Worm (Caenorhabditis elegans) whole organism, L3 larva: ENCODE results near the gene ZK856.4.

Experiments used
- R02D3.7 ChIP-seq: fragments of 150-350 bp; optimal IDR thresholded peaks from 2 replicates; lab custom pipeline; 2014; ENCODE audit warnings: missing biosample characterization, missing genetic modification characterization
- aly-2 ChIP-seq: fragments of 150-350 bp; optimal IDR thresholded peaks from 2 replicates; lab custom pipeline; 2014; ENCODE audit warnings: missing biosample characterization, missing genetic modification characterization
- ama-1 ChIP-seq: fragments of 150-350 bp; optimal IDR thresholded peaks from 2 replicates; lab custom pipeline; 2018
- ceh-82 ChIP-seq: fragments of 150-350 bp; optimal IDR thresholded peaks from 2 replicates; lab custom pipeline; 2014; ENCODE audit warnings: missing biosample characterization, missing genetic modification characterization
- daf-12 ChIP-seq: fragments of 150-350 bp; optimal IDR thresholded peaks from 2 replicates; lab custom pipeline; 2014; ENCODE audit warnings: missing biosample characterization, missing genetic modification reagents, missing genetic modification characterization
- egl-27 ChIP-seq: sonication (generic microtip); optimal IDR thresholded peaks from 4 replicates; lab custom pipeline; 2017; ENCODE audit warnings: missing biosample characterization, missing genetic modification reagents, missing genetic modification characterization
- egl-5 ChIP-seq: fragments of 150-350 bp; optimal IDR thresholded peaks from 2 replicates; lab custom pipeline; 2017; ENCODE audit warnings: missing biosample characterization, missing genetic modification reagents, missing genetic modification characterization, inconsistent platforms
- elt-2 ChIP-seq: sonication (generic microtip); optimal IDR thresholded peaks from 2 replicates; lab custom pipeline; 2016; ENCODE audit warnings: missing genetic modification reagents, mild to moderate bottlenecking, missing genetic modification characterization, missing compliant biosample characterization
- elt-3 ChIP-seq, 3 experiments: fragments of 150-350 bp in 1 of 3; sonication (generic microtip) in 2 of 3; optimal IDR thresholded peaks; 2 replicates in 2 of 3; 4 replicates in 1 of 3; lab custom pipeline; 2014 to 2017; ENCODE audit warnings: missing biosample characterization in 3 of 3, missing genetic modification characterization in 3 of 3
- eor-1 ChIP-seq, 2 experiments: fragments of 150-350 bp; optimal IDR thresholded peaks; 2 replicates each; lab custom pipeline; 2014 to 2018; ENCODE audit warnings: missing biosample characterization in 2 of 2, missing genetic modification characterization in 2 of 2
- fos-1 ChIP-seq: fragments of 150-350 bp; optimal IDR thresholded peaks from 2 replicates; lab custom pipeline; 2014; ENCODE audit warnings: missing biosample characterization, missing genetic modification characterization
- jun-1 ChIP-seq: fragments of 150-350 bp; optimal IDR thresholded peaks from 2 replicates; lab custom pipeline; 2014; ENCODE audit warnings: missing biosample characterization, missing genetic modification reagents, missing genetic modification characterization
- lin-15B ChIP-seq: fragments of 150-350 bp; optimal IDR thresholded peaks from 2 replicates; lab custom pipeline; 2014; ENCODE audit warnings: missing biosample characterization, missing genetic modification characterization
- lin-39 ChIP-seq: fragments of 150-350 bp; optimal IDR thresholded peaks from 2 replicates; lab custom pipeline; 2018; ENCODE audit warnings: missing biosample characterization, missing genetic modification reagents, missing genetic modification characterization
- mdl-1 ChIP-seq: fragments of 150-350 bp; optimal IDR thresholded peaks from 2 replicates; lab custom pipeline; 2014; ENCODE audit warnings: missing biosample characterization, missing genetic modification characterization
- nfya-1 ChIP-seq: sonication (generic microtip); optimal IDR thresholded peaks from 2 replicates; lab custom pipeline; 2017; ENCODE audit warnings: missing genetic modification characterization, mild to moderate bottlenecking, missing compliant biosample characterization, antibody characterized with exemption, moderate library complexity; ENCODE audit not compliant: insufficient read depth
- nhr-11 ChIP-seq: fragments of 150-350 bp; optimal IDR thresholded peaks from 2 replicates; lab custom pipeline; 2014; ENCODE audit warnings: missing biosample characterization, missing genetic modification characterization
- nhr-23 ChIP-seq: fragments of 150-350 bp; optimal IDR thresholded peaks from 2 replicates; lab custom pipeline; 2014; ENCODE audit warnings: missing biosample characterization, missing genetic modification reagents, missing genetic modification characterization
- nhr-28 ChIP-seq: fragments of 150-350 bp; optimal IDR thresholded peaks from 2 replicates; lab custom pipeline; 2014; ENCODE audit warnings: missing biosample characterization, missing genetic modification characterization
- nhr-76 ChIP-seq: fragments of 150-350 bp; sonication (generic microtip); optimal IDR thresholded peaks from 5 replicates; lab custom pipeline; 2014; ENCODE audit warnings: missing biosample characterization, missing genetic modification characterization
- pha-4 ChIP-seq: fragments of 150-350 bp; optimal IDR thresholded peaks from 2 replicates; lab custom pipeline; 2014; ENCODE audit warnings: missing biosample characterization, missing genetic modification reagents, missing genetic modification characterization
- pqm-1 ChIP-seq: fragments of 150-350 bp; optimal IDR thresholded peaks from 2 replicates; lab custom pipeline; 2017; ENCODE audit warnings: missing biosample characterization, missing genetic modification characterization, inconsistent platforms
- sea-2 ChIP-seq: fragments of 150-350 bp; sonication (generic microtip); optimal IDR thresholded peaks from 4 replicates; lab custom pipeline; 2014; ENCODE audit warnings: missing biosample characterization, missing genetic modification reagents, missing genetic modification characterization
- skn-1 ChIP-seq: fragments of 150-350 bp; optimal IDR thresholded peaks from 2 replicates; lab custom pipeline; 2014; ENCODE audit warnings: missing biosample characterization, missing genetic modification characterization
- snpc-4 ChIP-seq: fragments of 150-350 bp; optimal IDR thresholded peaks from 2 replicates; lab custom pipeline; 2014; ENCODE audit warnings: missing biosample characterization, missing genetic modification characterization
- tbx-2 ChIP-seq: sonication (generic microtip); optimal IDR thresholded peaks from 2 replicates; lab custom pipeline; 2016; ENCODE audit warnings: mild to moderate bottlenecking, missing genetic modification characterization, missing compliant biosample characterization
- zag-1 ChIP-seq: fragments of 150-350 bp; optimal IDR thresholded peaks from 2 replicates; lab custom pipeline; 2014; ENCODE audit warnings: missing biosample characterization, missing genetic modification characterization
- ztf-11 ChIP-seq: fragments of 150-350 bp; optimal IDR thresholded peaks from 2 replicates; lab custom pipeline; 2014; ENCODE audit warnings: missing biosample characterization, missing genetic modification characterization
- ztf-4 ChIP-seq: fragments of 150-350 bp; optimal IDR thresholded peaks from 2 replicates; lab custom pipeline; 2014; ENCODE audit warnings: missing biosample characterization, missing genetic modification characterization

ZK856.4 gene

DNA sequence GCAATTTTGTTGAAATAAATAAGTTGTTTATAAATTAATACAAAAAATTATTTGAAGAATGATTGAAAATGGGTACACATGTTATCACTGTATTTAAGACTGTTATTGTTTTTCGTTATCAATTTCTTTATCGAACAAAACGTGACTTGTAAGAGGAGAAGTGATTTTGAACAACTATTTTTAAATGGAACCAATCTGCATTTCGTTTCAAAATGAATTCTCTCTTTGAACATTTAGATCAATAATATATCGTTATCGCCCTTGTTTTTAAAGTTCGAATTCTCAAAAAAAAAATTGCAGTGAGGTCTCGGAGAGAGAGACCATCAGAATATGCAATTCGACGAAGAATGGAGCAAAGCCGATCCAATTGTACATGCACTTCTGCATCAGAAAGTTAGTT lies 3.8 kb upstream of the ZK856.4 start, which contains the start of gene cul-5:
cul-5 (plus strand) TSS at position 301 of the 400 bp plus-strand sequence.
- peak; percentile 29 for TF ChIP-seq pha-4 (tag; lab: Kevin White, UChicago)
- no peak for TF ChIP-seq nhr-11 (tag; lab: Kevin White, UChicago)
- no peak for TF ChIP-seq zag-1 (tag; lab: Kevin White, UChicago)
- TF ChIP-seq elt-2 (tag; lab: Kevin White, UChicago): peak; percentile 28
- TF ChIP-seq aly-2 (tag; lab: Kevin White, UChicago): no peak
- TF ChIP-seq pqm-1 (tag; lab: Kevin White, UChicago): peak; percentile 35

DNA sequence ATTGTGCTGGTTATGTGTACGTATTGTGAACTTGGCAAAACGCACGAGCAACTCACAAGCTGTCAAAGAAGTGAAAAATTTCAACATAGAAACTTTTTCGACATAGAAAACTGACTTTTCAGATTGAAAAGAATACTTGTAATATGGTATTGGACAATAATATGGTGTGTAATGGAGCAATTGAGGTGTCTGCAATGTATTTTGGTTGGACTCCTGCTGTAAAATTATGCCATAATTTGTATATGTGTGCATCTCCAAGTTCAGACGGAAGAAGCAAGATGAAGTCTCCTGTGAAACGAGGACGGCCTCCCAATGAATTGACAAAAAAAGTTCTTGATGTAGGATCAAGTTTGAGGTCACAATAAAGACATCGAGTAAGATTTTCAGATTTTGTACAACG lies 726 bp downstream of the ZK856.4 start:
- TF ChIP-seq egl-27 (tag; lab: Kevin White, UChicago) (no peak), jun-1 (tag; lab: Kevin White, UChicago) (no peak), zag-1 (tag; lab: Kevin White, UChicago) (no peak), daf-12 (no peak), ama-1 (lab: Kevin White, UChicago) (no peak), lin-39 (no peak), nfya-1 (tag; lab: Kevin White, UChicago) (no peak), pha-4 (tag; lab: Kevin White, UChicago) (no peak), tbx-2 (no peak), elt-3 (tag; optimal IDR thresholded peaks at IDR 0.05; lab: Kevin White, UChicago) (no peak), egl-5 (no peak), mdl-1 (no peak), snpc-4 (tag; lab: Kevin White, UChicago) (no peak), nhr-28 (tag; lab: Kevin White, UChicago) (no peak)

DNA sequence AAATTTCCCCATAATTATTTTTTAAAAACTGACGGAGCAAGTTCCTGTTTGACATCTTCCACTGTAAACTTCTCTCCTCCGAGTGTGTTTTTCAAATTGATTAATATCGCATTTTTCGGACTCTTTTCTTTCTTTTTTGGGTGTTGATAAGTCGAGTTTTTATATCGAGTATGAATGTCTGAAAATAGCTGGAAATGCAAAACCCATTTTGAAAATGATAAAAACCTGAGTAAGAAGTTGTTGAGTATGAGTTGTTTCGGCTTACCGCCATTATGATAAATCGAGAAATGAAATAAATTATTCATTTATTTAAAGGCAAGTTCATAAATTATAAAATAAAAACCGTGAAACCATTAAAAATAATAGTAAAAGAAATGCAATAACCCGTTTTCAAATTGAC lies 2.6 kb downstream of the ZK856.4 start, which contains the start of gene ZK856.18:
ZK856.18 (minus strand) TSS at position 289 of the 400 bp plus-strand sequence.
- TF ChIP-seq sea-2 (GFP tag; lab: Kevin White, UChicago): no peak
- no peak for TF ChIP-seq eor-1 (tag; optimal IDR thresholded peaks at IDR 0.05; lab: Kevin White, UChicago)
- TF ChIP-seq lin-15B (tag; lab: Kevin White, UChicago): no peak
- TF ChIP-seq jun-1 (tag; lab: Kevin White, UChicago): no peak
- TF ChIP-seq aly-2 (tag; lab: Kevin White, UChicago): no peak
- no peak for TF ChIP-seq mdl-1

ce11 chrV:10190081-10190556 lies 7.0 kb downstream of the ZK856.4 start, which contains the start of gene ZK856.5:
Gene ZK856.5, minus strand, starts transcription at chrV:10190131.
- TF ChIP-seq pha-4 (tag; lab: Kevin White, UChicago): peak; percentile 14
- TF ChIP-seq ceh-82 (tag; lab: Kevin White, UChicago): no peak
- TF ChIP-seq elt-2 (tag; lab: Kevin White, UChicago): peak; percentile 91
- TF ChIP-seq R02D3.7 (tag; lab: Kevin White, UChicago): no peak
- TF ChIP-seq pqm-1 (tag; lab: Kevin White, UChicago): peak; percentile 94

ce11 chrV:10191242-10191641 lies 8.2 kb downstream of the ZK856.4 start:
- TF ChIP-seq fos-1 (tag; lab: Kevin White, UChicago) (no peak), ztf-11 (tag; lab: Kevin White, UChicago) (no peak), daf-12 (no peak), nhr-28 (tag; lab: Kevin White, UChicago) (no peak), eor-1 (tag; optimal IDR thresholded peaks at IDR 0.05; lab: Kevin White, UChicago) (no peak), elt-2 (tag; lab: Kevin White, UChicago) (peak; percentile 22), zag-1 (tag; lab: Kevin White, UChicago) (no peak)

DNA sequence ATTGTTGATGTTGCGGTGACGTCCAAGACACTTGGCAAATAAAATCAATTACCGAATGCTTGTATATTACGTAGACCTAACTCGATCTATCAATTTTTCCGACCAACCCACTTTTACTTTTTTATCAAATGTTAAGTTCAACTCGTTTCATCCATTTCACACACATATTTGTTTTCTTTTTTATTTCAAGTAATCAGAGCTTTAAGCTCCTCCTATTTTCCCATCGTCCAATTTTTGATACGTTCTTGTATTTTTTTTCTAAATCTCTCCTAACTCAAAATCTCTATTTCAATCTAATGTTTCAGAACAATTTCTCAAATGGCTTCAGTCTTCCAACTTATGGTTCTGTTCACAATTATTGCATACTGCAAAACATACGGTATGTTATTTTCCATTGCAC lies 15.3 kb downstream of the ZK856.4 start, which contains the start of gene ZK856.6:
ZK856.6 (plus strand) TSS at position 301 of the 400 bp plus-strand sequence.
- no peak for TF ChIP-seq nhr-76 (tag; lab: Kevin White, UChicago)
- TF ChIP-seq skn-1 (tag; lab: Kevin White, UChicago): no peak
- TF ChIP-seq lin-15B (tag; lab: Kevin White, UChicago): no peak
- no peak for TF ChIP-seq pqm-1 (tag; lab: Kevin White, UChicago)

- no peak for TF ChIP-seq ztf-4
- TF ChIP-seq nhr-23 (tag; lab: Kevin White, UChicago): peak; percentile 25
Measured at ce11 chrV:10201913-10202312, 18.8 kb downstream of the ZK856.4 start, which contains the start of gene ZK856.7. Gene ZK856.7, plus strand, starts transcription at chrV:10202098.
